Fruit fly (Drosophila melanogaster): ENCODE measurements around the gene CG13901.

The CG13901 gene

DNA sequence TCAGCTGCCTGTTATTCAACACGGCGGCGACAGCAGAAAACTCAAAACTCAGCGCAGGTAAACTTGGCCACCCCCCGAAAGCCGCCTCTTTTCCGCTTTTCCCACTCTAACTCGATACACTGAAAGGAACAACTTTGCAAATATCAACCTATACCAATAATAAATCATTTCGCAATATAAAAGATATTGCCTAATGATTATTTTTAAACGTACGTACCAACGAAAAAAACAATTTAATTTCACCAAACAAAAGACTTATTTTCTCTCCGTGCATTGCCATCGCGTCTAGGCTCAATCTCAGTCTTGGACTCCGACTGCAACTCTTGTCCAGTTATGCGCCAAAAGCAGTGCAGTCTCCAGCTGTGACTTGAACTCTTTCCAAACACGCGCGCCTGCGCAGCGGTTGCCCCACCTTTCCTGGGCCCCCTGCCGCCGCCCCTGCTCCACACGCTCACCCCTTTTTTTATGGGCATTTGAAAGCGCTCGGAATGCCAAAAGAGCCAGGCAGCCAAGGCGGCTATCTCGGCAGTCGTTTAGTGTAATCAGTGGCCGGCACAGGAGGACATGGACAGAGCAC is 31.9 kb downstream of the CG13901 start (continued):
- TF ChIP-seq CG15073 (GFP tag; optimal IDR thresholded peaks at IDR 0.05): no peak
- no peak for TF ChIP-seq wek (GFP tag; optimal IDR thresholded peaks at IDR 0.05)
- TF ChIP-seq CG5245 (GFP tag; optimal IDR thresholded peaks at IDR 0.05): peak; percentile 43
- TF ChIP-seq CG11696 (GFP tag; IDR thresholded peaks at IDR 0.05): 0 out of 2 replicates have a peak, but pooled peaks have one; percentile 14
- TF ChIP-seq Doc2 (GFP tag; IDR thresholded peaks at IDR 0.05): no peak
- TF ChIP-seq ato (GFP tag; IDR thresholded peaks at IDR 0.05; ENCODE audit: partially characterized antibody): no peak
- no peak for TF ChIP-seq GATAe (GFP tag; conservative IDR thresholded peaks at IDR 0.05)
- no peak for TF ChIP-seq CG7271 (tag; optimal IDR thresholded peaks at IDR 0.05)
- peak; percentile 36 for TF ChIP-seq CG18764 (GFP tag; optimal IDR thresholded peaks at IDR 0.05)
- TF ChIP-seq fd96Cb (tag; optimal IDR thresholded peaks at IDR 0.05): peak; percentile 62
- no peak for TF ChIP-seq CG12769 (tag; optimal IDR thresholded peaks at IDR 0.05)
- no peak for TF ChIP-seq CG3838 (GFP tag; optimal IDR thresholded peaks at IDR 0.05)
- peak; percentile 42; the same call in 1 of the 2 replicates for TF ChIP-seq ttk (GFP tag; IDR thresholded peaks at IDR 0.05)
- no peak for TF ChIP-seq CG17802 (tag; optimal IDR thresholded peaks at IDR 0.05)
- peak; percentile 66; the same call in 1 of the 2 replicates for TF ChIP-seq stc (GFP tag; IDR thresholded peaks at IDR 0.05)
- TF ChIP-seq HmgD (GFP tag; optimal IDR thresholded peaks at IDR 0.05): no peak
- TF ChIP-seq Neu2 (GFP tag; optimal IDR thresholded peaks at IDR 0.05; ENCODE audit: borderline replicate concordance): peak; percentile 8
- no peak for TF ChIP-seq CG17912 (GFP tag; optimal IDR thresholded peaks at IDR 0.05)
- peak; percentile 70 for TF ChIP-seq CG17361 (GFP tag; IDR thresholded peaks at IDR 0.05)
- TF ChIP-seq CG2712 (tag; optimal IDR thresholded peaks at IDR 0.05): peak; percentile 72
- TF ChIP-seq CG9727 (GFP tag; optimal IDR thresholded peaks at IDR 0.05): peak; percentile 71
- peak; percentile 45 for TF ChIP-seq CG2875 (GFP tag; optimal IDR thresholded peaks at IDR 0.05)
- peak; percentile 68 for TF ChIP-seq CG6689 (GFP tag; IDR thresholded peaks at IDR 0.05)
- TF ChIP-seq bab2 (GFP tag; optimal IDR thresholded peaks at IDR 0.05): peak; percentile 69
- TF ChIP-seq HLH3B (GFP tag; IDR thresholded peaks at IDR 0.05): peak; percentile 67
- TF ChIP-seq Oaz (GFP tag; IDR thresholded peaks at IDR 0.05): peak; percentile 34; the same call in 1 of the 2 replicates
- TF ChIP-seq dysf (GFP tag; IDR thresholded peaks at IDR 0.05): peak; percentile 46; the same call in 2 of the 3 replicates
- TF ChIP-seq CG17328 (GFP tag; IDR thresholded peaks at IDR 0.05): peak; percentile 72
- TF ChIP-seq CG10366 (GFP tag; IDR thresholded peaks at IDR 0.05): peak; percentile 45
- no peak for TF ChIP-seq Doc3 (GFP tag; IDR thresholded peaks at IDR 0.05; ENCODE audit: partially characterized antibody)
- peak; percentile 48 for TF ChIP-seq Asciz (GFP tag; optimal IDR thresholded peaks at IDR 0.05)
- TF ChIP-seq CG4424 (GFP tag; optimal IDR thresholded peaks at IDR 0.05): peak; percentile 71
- no peak for TF ChIP-seq B-H2 (GFP tag; optimal IDR thresholded peaks at IDR 0.05)
- TF ChIP-seq tin (GFP tag; optimal IDR thresholded peaks at IDR 0.05): peak; percentile 64
- TF ChIP-seq CG14965 (GFP tag; optimal IDR thresholded peaks at IDR 0.05; ENCODE audit: borderline replicate concordance): no peak
- peak; percentile 67; the same call in 1 of the 3 replicates for TF ChIP-seq so (GFP tag; IDR thresholded peaks at IDR 0.05)
- no peak for TF ChIP-seq CG6791 (GFP tag; IDR thresholded peaks at IDR 0.05; ENCODE audit: partially characterized antibody)
- TF ChIP-seq Spps (tag; optimal IDR thresholded peaks at IDR 0.05): peak; percentile 7
- TF ChIP-seq lov (optimal IDR thresholded peaks at IDR 0.05): no peak
- TF ChIP-seq lov (GFP tag; IDR thresholded peaks at IDR 0.05): 0 out of 3 replicates have a peak, but pooled peaks have one; percentile 4
- peak; percentile 24 for TF ChIP-seq CG15011 (GFP tag; optimal IDR thresholded peaks at IDR 0.05)
- TF ChIP-seq CG11504 (tag; optimal IDR thresholded peaks at IDR 0.05): peak; percentile 75
- no peak for TF ChIP-seq crp (GFP tag; optimal IDR thresholded peaks at IDR 0.05)
- peak; percentile 71 for TF ChIP-seq CG18262 (tag; optimal IDR thresholded peaks at IDR 0.05)
- TF ChIP-seq D (optimal IDR thresholded peaks at IDR 0.05): no peak
- peak; percentile 33 for TF ChIP-seq D (GFP tag; optimal IDR thresholded peaks at IDR 0.05)
- TF ChIP-seq Sin3A (optimal IDR thresholded peaks at IDR 0.05): no peak
- TF ChIP-seq Trl (optimal IDR thresholded peaks at IDR 0.05): no peak
- peak; percentile 63 for TF ChIP-seq Trl (GFP tag; optimal IDR thresholded peaks at IDR 0.05)
- TF ChIP-seq Eip74EF (GFP tag; optimal IDR thresholded peaks at IDR 0.05): peak in 1 of 2 experiments; percentile 63

All from whole organism, embryonic.